Worm (Caenorhabditis elegans) whole organism, mixed stage, embryonic: Measurements from ENCODE around the gene F01G10.5.
A peak's percentile ranks its signal among the peaks of the same experiment; 100 is the strongest.

Source experiments
- M03D4.4 ChIP-seq: sonication (generic microtip); optimal IDR thresholded peaks from 2 replicates; lab custom pipeline; 2017; ENCODE audit warnings: mild to moderate bottlenecking, missing genetic modification characterization, missing compliant biosample characterization
- ceh-39 ChIP-seq: fragments of 150-350 bp; optimal IDR thresholded peaks from 2 replicates; lab custom pipeline; 2014; ENCODE audit warnings: missing biosample characterization, missing genetic modification characterization
- ceh-43 ChIP-seq: fragments of 200-800 bp; sonication (Bioruptor generic); optimal IDR thresholded peaks from 2 replicates; lab custom pipeline; 2018; ENCODE audit warnings: mild to moderate bottlenecking, missing genetic modification characterization, moderate library complexity, missing compliant biosample characterization
- ceh-83 ChIP-seq: fragments of 200-800 bp; sonication (Bioruptor generic); optimal IDR thresholded peaks from 2 replicates; lab custom pipeline; 2018; ENCODE audit warnings: mild to moderate bottlenecking, missing genetic modification characterization, missing compliant biosample characterization
- ces-1 ChIP-seq: fragments of 150-350 bp; optimal IDR thresholded peaks from 2 replicates; lab custom pipeline; 2014; ENCODE audit warnings: missing biosample characterization, missing genetic modification reagents, missing genetic modification characterization
- cnd-1 ChIP-seq: fragments of 200-800 bp; sonication (Bioruptor generic); optimal IDR thresholded peaks from 2 replicates; lab custom pipeline; 2018; ENCODE audit warnings: mild to moderate bottlenecking, missing genetic modification characterization, missing compliant biosample characterization
- drap-1 ChIP-seq: fragments of 200-800 bp; sonication (Bioruptor generic); optimal IDR thresholded peaks from 3 replicates; lab custom pipeline; 2018; ENCODE audit warnings: mild to moderate bottlenecking, missing genetic modification characterization, missing compliant biosample characterization
- elt-3 ChIP-seq: fragments of 150-350 bp; optimal IDR thresholded peaks from 2 replicates; lab custom pipeline; 2014; ENCODE audit warnings: missing biosample characterization, missing genetic modification characterization
- flh-1 ChIP-seq: fragments of 200-800 bp; sonication (Bioruptor generic); optimal IDR thresholded peaks from 2 replicates; lab custom pipeline; 2018; ENCODE audit warnings: mild to moderate bottlenecking, missing genetic modification characterization, moderate library complexity, missing compliant biosample characterization
- ham-2 ChIP-seq: fragments of 200-800 bp; sonication (Bioruptor generic); optimal IDR thresholded peaks from 2 replicates; lab custom pipeline; 2018; ENCODE audit warnings: mild to moderate bottlenecking, missing genetic modification characterization, missing compliant biosample characterization
- hlh-1 ChIP-seq: fragments of 150-350 bp; optimal IDR thresholded peaks from 2 replicates; lab custom pipeline; 2014; ENCODE audit warnings: missing biosample characterization, missing genetic modification reagents, missing genetic modification characterization
- lin-32 ChIP-seq: fragments of 200-800 bp; sonication (Bioruptor generic); optimal IDR thresholded peaks from 2 replicates; lab custom pipeline; 2018; ENCODE audit warnings: mild to moderate bottlenecking, missing genetic modification characterization, missing compliant biosample characterization
- lsy-2 ChIP-seq: fragments of 150-350 bp; optimal IDR thresholded peaks from 2 replicates; lab custom pipeline; 2014; ENCODE audit warnings: missing biosample characterization, missing genetic modification characterization
- mep-1 ChIP-seq: fragments of 150-350 bp; optimal IDR thresholded peaks from 2 replicates; lab custom pipeline; 2017; ENCODE audit warnings: missing biosample characterization, missing genetic modification reagents, missing genetic modification characterization, inconsistent platforms
- mls-2 ChIP-seq: sonication (generic microtip); optimal IDR thresholded peaks from 2 replicates; lab custom pipeline; 2016; ENCODE audit warnings: mild to moderate bottlenecking, missing genetic modification characterization, moderate library complexity, missing compliant biosample characterization
- nhr-12 ChIP-seq: fragments of 150-350 bp; optimal IDR thresholded peaks from 2 replicates; lab custom pipeline; 2014; ENCODE audit warnings: missing biosample characterization, missing genetic modification characterization
- nhr-2 ChIP-seq: fragments of 150-350 bp; optimal IDR thresholded peaks from 2 replicates; lab custom pipeline; 2014; ENCODE audit warnings: missing biosample characterization, missing genetic modification characterization
- nhr-237 ChIP-seq: fragments of 150-350 bp; optimal IDR thresholded peaks from 2 replicates; lab custom pipeline; 2014; ENCODE audit warnings: missing biosample characterization, missing genetic modification characterization
- nhr-28 ChIP-seq: fragments of 150-350 bp; optimal IDR thresholded peaks from 2 replicates; lab custom pipeline; 2014; ENCODE audit warnings: missing biosample characterization, missing genetic modification characterization
- nhr-76 ChIP-seq: sonication (generic microtip); optimal IDR thresholded peaks from 2 replicates; lab custom pipeline; 2017; ENCODE audit warnings: missing biosample characterization, missing genetic modification characterization
- sem-2 ChIP-seq: fragments of 200-800 bp; sonication (Bioruptor generic); optimal IDR thresholded peaks from 2 replicates; lab custom pipeline; 2018; ENCODE audit warnings: mild to moderate bottlenecking, missing genetic modification characterization, missing compliant biosample characterization
- snpc-4 ChIP-seq: fragments of 150-350 bp; optimal IDR thresholded peaks from 2 replicates; lab custom pipeline; 2014; ENCODE audit warnings: missing biosample characterization, missing genetic modification characterization
- sptf-1 ChIP-seq: sonication (generic microtip); optimal IDR thresholded peaks from 2 replicates; lab custom pipeline; 2017; ENCODE audit warnings: mild to moderate bottlenecking, missing genetic modification characterization, moderate library complexity, missing compliant biosample characterization
- unc-120 ChIP-seq: sonication (generic microtip); optimal IDR thresholded peaks from 2 replicates; lab custom pipeline; 2017; ENCODE audit warnings: missing genetic modification characterization, missing compliant biosample characterization; ENCODE audit not compliant: poor library complexity, severe bottlenecking
- unc-39 ChIP-seq: fragments of 150-350 bp; optimal IDR thresholded peaks from 2 replicates; lab custom pipeline; 2014; ENCODE audit warnings: missing biosample characterization, missing genetic modification characterization
- unc-62 ChIP-seq: fragments of 150-350 bp; optimal IDR thresholded peaks from 2 replicates; lab custom pipeline; 2014; ENCODE audit warnings: missing biosample characterization, missing genetic modification reagents, missing genetic modification characterization
- zip-8 ChIP-seq: fragments of 150-350 bp; optimal IDR thresholded peaks from 2 replicates; lab custom pipeline; 2014; ENCODE audit warnings: missing biosample characterization, missing genetic modification characterization
- ztf-11 ChIP-seq: fragments of 150-350 bp; optimal IDR thresholded peaks from 2 replicates; lab custom pipeline; 2014; ENCODE audit warnings: missing biosample characterization, missing genetic modification characterization

Gene F01G10.5

ce11 chrIV:10223723-10224122 lies 7.1 kb downstream of the F01G10.5 start, which contains the start of gene nas-12:
TSS of gene nas-12 (plus strand) at chrIV:10224023.
- no peak for TF ChIP-seq ceh-43
- no peak for TF ChIP-seq nhr-2 (tag; lab: Kevin White, UChicago)
- TF ChIP-seq flh-1 (GFP tag; lab: Kevin White, UChicago) = no peak
- TF ChIP-seq nhr-28 (tag; lab: Kevin White, UChicago) = no peak
- TF ChIP-seq mep-1 (tag; lab: Kevin White, UChicago) = no peak
- no peak for TF ChIP-seq lin-32
- TF ChIP-seq sem-2 (GFP tag; lab: Kevin White, UChicago) = no peak

- TF ChIP-seq drap-1 (GFP tag; lab: Kevin White, UChicago) (peak; percentile 11), mls-2 (tag; lab: Kevin White, UChicago) (peak; percentile 77), mep-1 (tag; lab: Kevin White, UChicago) (peak; percentile 30), ham-2 (peak; percentile 94), lsy-2 (tag; lab: Kevin White, UChicago) (peak; percentile 92), sem-2 (GFP tag; lab: Kevin White, UChicago) (no peak), nhr-2 (tag; lab: Kevin White, UChicago) (peak; percentile 12), hlh-1 (tag; lab: Kevin White, UChicago) (peak; percentile 27), unc-120 (tag; lab: Kevin White, UChicago) (no peak)
Observed at ce11 chrIV:10222122-10222589, 8.7 kb downstream of the F01G10.5 start, which contains the start of gene C24F3.2. TSS of gene C24F3.2 (plus strand) at chrIV:10222539.

- TF ChIP-seq unc-62 (GFP tag; lab: Kevin White, UChicago) (no peak), snpc-4 (tag; lab: Kevin White, UChicago) (no peak), lsy-2 (tag; lab: Kevin White, UChicago) (no peak), elt-3 (tag; lab: Kevin White, UChicago) (no peak), cnd-1 (no peak), drap-1 (GFP tag; lab: Kevin White, UChicago) (no peak), ham-2 (no peak), sem-2 (GFP tag; lab: Kevin White, UChicago) (no peak), sptf-1 (tag; lab: Kevin White, UChicago) (no peak), nhr-2 (tag; lab: Kevin White, UChicago) (no peak), unc-39 (tag; lab: Kevin White, UChicago) (no peak), ces-1 (GFP tag; lab: Kevin White, UChicago) (no peak), mls-2 (tag; lab: Kevin White, UChicago) (no peak), ztf-11 (tag; lab: Kevin White, UChicago) (no peak), M03D4.4 (tag; lab: Kevin White, UChicago) (no peak), flh-1 (GFP tag; lab: Kevin White, UChicago) (no peak), mep-1 (tag; lab: Kevin White, UChicago) (no peak), ceh-39 (tag; lab: Kevin White, UChicago) (no peak), zip-8 (tag; lab: Kevin White, UChicago) (no peak)
Observed at ce11 chrIV:10221187-10221586, 9.7 kb downstream of the F01G10.5 start, which contains the start of gene tram-1. TSS of gene tram-1 (minus strand) at chrIV:10221287.

- TF ChIP-seq flh-1 (GFP tag; lab: Kevin White, UChicago) = no peak
- TF ChIP-seq ces-1 (GFP tag; lab: Kevin White, UChicago) = no peak
- TF ChIP-seq unc-62 (GFP tag; lab: Kevin White, UChicago) = no peak
Observed at ce11 chrIV:10219208-10219607, 11.7 kb downstream of the F01G10.5 start, which contains the start of gene qns-1. TSS of gene qns-1 (minus strand) at chrIV:10219308.

- TF ChIP-seq nhr-12 (no peak), nhr-76 (tag; lab: Kevin White, UChicago) (no peak), unc-39 (tag; lab: Kevin White, UChicago) (no peak), lin-32 (no peak), cnd-1 (no peak), nhr-237 (tag; lab: Kevin White, UChicago) (no peak), ceh-39 (tag; lab: Kevin White, UChicago) (no peak), ceh-83 (GFP tag; lab: Kevin White, UChicago) (no peak), nhr-28 (tag; lab: Kevin White, UChicago) (no peak)
- TF ChIP-seq, all 35 proteins: peak for 0
Observed at ce11 chrIV:10216704-10217296, 14.1 kb downstream of the F01G10.5 start.
